Worm (Caenorhabditis elegans): Measurements from ENCODE around the gene rga-4.
A peak's percentile ranks its signal among the peaks of the same experiment; 100 is the strongest.

The rga-4 gene

DNA sequence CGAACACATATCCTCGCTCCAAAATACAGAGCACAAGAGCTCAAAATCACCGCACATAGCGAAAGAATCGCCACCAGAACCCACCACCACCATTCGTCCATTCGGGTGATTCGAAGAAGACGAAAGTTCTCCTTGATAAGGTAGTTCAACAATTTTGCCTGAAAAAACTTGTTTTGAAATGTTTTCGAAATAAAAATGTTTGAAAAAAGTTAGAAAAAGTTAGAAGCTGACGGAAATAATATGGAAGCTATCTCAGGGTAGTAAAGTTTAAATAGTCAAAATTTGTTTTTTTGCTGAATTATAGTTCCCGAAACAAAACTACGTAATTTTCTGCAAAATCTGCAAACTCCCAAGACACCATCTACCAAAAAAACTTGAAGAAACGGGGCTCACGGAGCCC lies 28.4 kb upstream of the rga-4 start, which contains the start of gene snt-5:
Gene snt-5, minus strand, starts transcription at position 101 of the 400 bp plus-strand sequence.
- TF ChIP-seq C34B4.2 (tag; optimal IDR thresholded peaks at IDR 0.05) (no peak), efl-1 (optimal IDR thresholded peaks at IDR 0.05) (no peak), efl-1 (GFP tag; optimal IDR thresholded peaks at IDR 0.05 in 1 of 2) (peak in 1 of 2 experiments; percentile 36)

DNA sequence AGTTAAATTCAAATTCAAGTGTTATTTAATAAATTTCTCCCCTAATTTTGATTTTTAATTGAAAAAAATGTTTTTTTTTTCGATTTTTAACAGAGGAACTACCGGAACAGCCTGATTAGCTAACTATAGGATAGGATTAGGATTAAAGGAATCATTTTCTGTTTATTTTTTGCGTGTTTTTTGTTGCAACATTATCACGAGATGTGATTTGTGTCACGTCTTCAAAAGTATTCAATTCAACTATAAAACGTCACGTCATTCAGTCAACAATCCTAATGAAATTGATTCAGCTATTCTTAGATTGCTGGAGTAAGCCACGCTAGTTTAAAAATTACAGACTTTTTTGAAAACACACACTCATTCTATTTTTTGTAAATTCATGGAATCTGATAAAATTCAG lies 27.7 kb upstream of the rga-4 start:
- peak; percentile 17 for TF ChIP-seq nhr-71 (tag; optimal IDR thresholded peaks at IDR 0.05)
- no peak for TF ChIP-seq lin-15B (tag; optimal IDR thresholded peaks at IDR 0.05)
- TF ChIP-seq sox-4 (tag; optimal IDR thresholded peaks at IDR 0.05): peak; percentile 63
- peak; percentile 62 for TF ChIP-seq pax-3 (tag; optimal IDR thresholded peaks at IDR 0.05)
- TF ChIP-seq F16B12.6 (tag; optimal IDR thresholded peaks at IDR 0.05): no peak
- TF ChIP-seq dsc-1 (tag; optimal IDR thresholded peaks at IDR 0.05): peak; percentile 83
- TF ChIP-seq nhr-47 (tag; optimal IDR thresholded peaks at IDR 0.05): peak; percentile 7

DNA sequence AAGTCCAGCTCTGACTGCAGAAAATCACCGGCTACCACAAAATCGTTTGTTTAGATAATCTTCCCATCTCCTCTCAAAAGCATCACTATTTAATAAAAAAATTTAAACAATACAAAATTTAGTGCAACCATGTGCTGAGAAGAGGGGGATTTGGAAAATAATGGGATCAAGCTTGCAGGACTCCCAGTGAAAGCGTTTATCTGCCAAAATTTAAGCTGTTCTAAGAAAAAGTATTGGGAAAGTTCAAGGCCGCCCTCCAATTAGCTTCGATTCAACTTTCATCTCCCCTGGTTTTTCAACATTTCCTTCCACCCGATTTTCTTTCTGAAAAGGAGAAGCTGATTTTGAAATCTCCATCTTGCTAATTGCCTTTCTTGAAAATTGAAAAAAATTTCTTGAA lies 25.1 kb upstream of the rga-4 start:
- TF ChIP-seq fkh-4 (tag; optimal IDR thresholded peaks at IDR 0.05; ENCODE audit: borderline replicate concordance) (no peak), nhr-47 (tag; optimal IDR thresholded peaks at IDR 0.05) (peak; percentile 7), sox-4 (tag; optimal IDR thresholded peaks at IDR 0.05) (peak; percentile 58), ceh-63 (GFP tag; optimal IDR thresholded peaks at IDR 0.05) (no peak), ceh-82 (tag; optimal IDR thresholded peaks at IDR 0.05) (no peak), ztf-11 (tag; optimal IDR thresholded peaks at IDR 0.05) (no peak), jun-1 (tag; optimal IDR thresholded peaks at IDR 0.05) (no peak), dsc-1 (tag; optimal IDR thresholded peaks at IDR 0.05) (peak; percentile 57), snpc-4 (tag; optimal IDR thresholded peaks at IDR 0.05) (no peak), fkh-8 (tag; optimal IDR thresholded peaks at IDR 0.05) (no peak), blmp-1 (tag; optimal IDR thresholded peaks at IDR 0.05) (no peak), fkh-10 (GFP tag; optimal IDR thresholded peaks at IDR 0.05) (no peak), elt-2 (tag; optimal IDR thresholded peaks at IDR 0.05) (no peak)

DNA sequence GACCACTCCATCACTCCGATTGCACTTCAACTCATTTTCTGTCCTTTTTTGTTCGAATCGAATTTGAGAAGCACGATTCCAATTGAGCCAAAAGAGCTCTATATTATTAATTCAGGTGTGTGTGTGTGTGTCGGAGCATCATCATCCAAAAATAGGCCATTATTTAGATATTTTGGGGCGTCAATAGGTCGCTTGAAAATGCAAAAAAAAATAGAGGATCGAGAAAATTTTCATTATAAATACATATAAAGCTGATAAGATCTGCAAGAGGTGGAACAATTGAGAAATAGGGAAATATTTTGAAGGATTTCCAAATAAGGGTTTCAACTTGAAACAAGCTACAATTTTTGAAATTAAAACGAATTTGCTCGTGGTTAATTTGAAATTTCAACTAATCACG lies 9.8 kb upstream of the rga-4 start, which contains the start of gene Y75B7AR.1:
Gene Y75B7AR.1, minus strand, starts transcription at position 101 of the 400 bp plus-strand sequence.
- no peak for TF ChIP-seq tbx-2 (tag; optimal IDR thresholded peaks at IDR 0.05)
- TF ChIP-seq isw-1 (GFP tag; IDR thresholded peaks at IDR 0.05): no peak
- TF ChIP-seq unc-30 (tag; optimal IDR thresholded peaks at IDR 0.05): no peak
- no peak for TF ChIP-seq fos-1 (tag; optimal IDR thresholded peaks at IDR 0.05)
- no peak for TF ChIP-seq nhr-77 (tag; optimal IDR thresholded peaks at IDR 0.05)
- no peak for TF ChIP-seq lin-35 (GFP tag; optimal IDR thresholded peaks at IDR 0.05)
- TF ChIP-seq alr-1 (tag; optimal IDR thresholded peaks at IDR 0.05; ENCODE audit: borderline replicate concordance): no peak
- TF ChIP-seq lin-14 (GFP tag; optimal IDR thresholded peaks at IDR 0.05): no peak
- TF ChIP-seq unc-62 (GFP tag; optimal IDR thresholded peaks at IDR 0.05): no peak
- no peak for TF ChIP-seq nhr-47 (tag; optimal IDR thresholded peaks at IDR 0.05)
- no peak for TF ChIP-seq unc-86 (tag; optimal IDR thresholded peaks at IDR 0.05)
- TF ChIP-seq elt-3 (tag; optimal IDR thresholded peaks at IDR 0.05): no peak
- TF ChIP-seq mep-1 (tag; optimal IDR thresholded peaks at IDR 0.05): no peak
- TF ChIP-seq ceh-82 (tag; optimal IDR thresholded peaks at IDR 0.05): no peak
- no peak for TF ChIP-seq aha-1 (tag; optimal IDR thresholded peaks at IDR 0.05)
- no peak for TF ChIP-seq xbp-1 (tag; optimal IDR thresholded peaks at IDR 0.05)

DNA sequence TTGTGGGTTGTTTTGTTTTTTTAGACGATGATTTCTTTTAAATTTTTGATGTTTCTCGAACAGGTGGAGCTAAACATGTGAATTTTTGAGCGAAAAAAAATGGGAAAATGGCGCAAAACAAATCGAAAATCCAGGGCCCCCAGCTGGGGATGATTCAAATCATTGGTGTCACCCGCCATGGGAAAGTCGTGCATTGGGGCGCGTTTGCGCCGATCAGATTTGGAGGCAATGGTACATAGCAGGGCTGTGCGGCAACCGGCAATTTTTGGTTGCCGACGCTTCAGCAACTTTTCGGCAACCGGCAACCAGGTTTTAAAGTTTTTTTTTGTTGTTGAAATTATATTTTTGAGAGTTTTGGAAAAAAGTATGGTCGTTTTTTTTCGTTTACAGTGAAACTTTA lies 7.4 kb upstream of the rga-4 start:
- TF ChIP-seq ceh-90 (tag; optimal IDR thresholded peaks at IDR 0.05): no peak
- peak in 1 of 2 experiments; percentile 23 for TF ChIP-seq efl-1 (optimal IDR thresholded peaks at IDR 0.05)
- TF ChIP-seq efl-1 (GFP tag; optimal IDR thresholded peaks at IDR 0.05 in 1 of 2): peak; percentile 9 to 91
- peak in 1 of 2 experiments; percentile 34 for TF ChIP-seq lin-35 (GFP tag; optimal IDR thresholded peaks at IDR 0.05)
- peak; percentile 21 for TF ChIP-seq blmp-1 (tag; optimal IDR thresholded peaks at IDR 0.05)
- peak in 1 of 3 experiments; percentile 15 for TF ChIP-seq dpl-1 (GFP tag; optimal IDR thresholded peaks at IDR 0.05)
